Fruit fly (Drosophila melanogaster): ENCODE measurements around the gene CG4607.

DNA sequence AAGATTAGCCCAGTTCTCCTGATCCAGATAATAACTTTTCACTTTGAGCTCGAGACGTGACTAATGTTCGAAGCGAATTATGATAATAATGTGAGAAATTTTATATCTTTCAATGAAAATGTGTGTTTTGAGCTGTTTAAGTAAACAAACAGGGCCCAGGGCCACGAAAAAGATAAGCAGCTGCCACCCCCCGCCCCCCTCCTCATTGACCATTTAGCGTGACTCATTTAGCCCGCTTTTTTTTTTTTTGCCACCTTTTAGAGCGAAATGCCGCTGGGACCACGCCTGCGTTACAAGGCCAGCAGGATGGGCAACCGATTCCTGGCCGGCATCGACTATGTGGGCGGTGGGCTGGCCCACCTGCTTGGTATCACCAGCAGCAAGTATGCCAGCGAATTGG, 36.3 kb downstream of the CG4607 start:
- TF ChIP-seq tai (GFP tag; optimal IDR thresholded peaks at IDR 0.05) (no peak), Abd-B (GFP tag; optimal IDR thresholded peaks at IDR 0.05) (no peak), pan (optimal IDR thresholded peaks at IDR 0.05) (no peak), OdsH (GFP tag; optimal IDR thresholded peaks at IDR 0.05) (no peak), Myc (optimal IDR thresholded peaks at IDR 0.05) (no peak), fru (GFP tag; optimal IDR thresholded peaks at IDR 0.05) (no peak), sv (GFP tag; optimal IDR thresholded peaks at IDR 0.05) (no peak), psq (GFP tag; optimal IDR thresholded peaks at IDR 0.05) (no peak)
